Fruit fly (Drosophila melanogaster) whole organism, embryonic: Measurements from ENCODE around the gene CG5188.

Experiments used
- B-H1 ChIP-seq: fragments of 200-800 bp; sonication (Bioruptor generic); IDR thresholded peaks from 3 replicates; pipeline ENCODE4 v1.3.6; 2022; ENCODE audit warnings: missing biosample characterization, missing genetic modification characterization
- BEAF-32 ChIP-seq: fragments of 200-800 bp; sonication (Bioruptor generic); optimal IDR thresholded peaks from 3 replicates; lab custom pipeline; 2017; ENCODE audit warnings: missing biosample characterization, missing genetic modification characterization, mild to moderate bottlenecking, moderate library complexity, missing genetic modification reagents
- CG10267 ChIP-seq: fragments of 200-800 bp; sonication (Bioruptor generic); optimal IDR thresholded peaks from 2 replicates; lab custom pipeline; 2018; ENCODE audit warnings: missing biosample characterization, mild to moderate bottlenecking, missing genetic modification characterization, moderate library complexity
- CG10654 ChIP-seq: fragments of 200-800 bp; sonication (Bioruptor generic); optimal IDR thresholded peaks from 2 replicates; lab custom pipeline; 2016; ENCODE audit warnings: missing biosample characterization, missing genetic modification characterization
- CG11247 ChIP-seq: fragments of 200-800 bp; sonication (Bioruptor generic); IDR thresholded peaks from 2 replicates; pipeline ENCODE4 v1.3.6; 2022; ENCODE audit warnings: missing biosample characterization, missing genetic modification characterization
- CG11504 ChIP-seq: fragments of 200-800 bp; sonication (Bioruptor generic); optimal IDR thresholded peaks from 3 replicates; lab custom pipeline; 2019; ENCODE audit warnings: missing biosample characterization, mild to moderate bottlenecking, missing genetic modification characterization, moderate library complexity
- CG11560 ChIP-seq: fragments of 200-800 bp; sonication (Bioruptor generic); IDR thresholded peaks from 3 replicates; pipeline ENCODE4 v1.3.6; 2022; ENCODE audit warnings: missing biosample characterization, missing genetic modification characterization
- CG12071 ChIP-seq: fragments of 200-800 bp; sonication (Bioruptor generic); optimal IDR thresholded peaks from 3 replicates; lab custom pipeline; 2018; ENCODE audit warnings: missing biosample characterization, mild to moderate bottlenecking, missing genetic modification characterization
- CG12391 ChIP-seq: fragments of 200-800 bp; sonication (Bioruptor generic); optimal IDR thresholded peaks from 3 replicates; lab custom pipeline; 2018; ENCODE audit warnings: missing biosample characterization, mild to moderate bottlenecking, missing genetic modification characterization, moderate library complexity
- CG12942 ChIP-seq: fragments of 200-800 bp; sonication (Bioruptor generic); optimal IDR thresholded peaks from 3 replicates; lab custom pipeline; 2016; ENCODE audit warnings: missing biosample characterization, missing genetic modification characterization
- CG14050 ChIP-seq: fragments of 200-800 bp; sonication (Bioruptor generic); IDR thresholded peaks from 3 replicates; pipeline ENCODE4 v1.3.6; 2022; ENCODE audit warnings: missing biosample characterization, missing genetic modification characterization
- CG15269 ChIP-seq: fragments of 200-800 bp; sonication (Bioruptor generic); optimal IDR thresholded peaks from 2 replicates; lab custom pipeline; 2018; ENCODE audit warnings: missing biosample characterization, mild to moderate bottlenecking, missing genetic modification characterization, moderate library complexity
- CG1529 ChIP-seq: fragments of 200-800 bp; sonication (Bioruptor generic); optimal IDR thresholded peaks from 3 replicates; lab custom pipeline; 2018; ENCODE audit warnings: missing biosample characterization, missing genetic modification characterization
- CG15479 ChIP-seq: fragments of 200-800 bp; sonication (Bioruptor generic); optimal IDR thresholded peaks from 3 replicates; lab custom pipeline; 2019; ENCODE audit warnings: missing biosample characterization, mild to moderate bottlenecking, missing genetic modification characterization, moderate library complexity
- CG1647 ChIP-seq: fragments of 200-800 bp; sonication (Bioruptor generic); optimal IDR thresholded peaks from 3 replicates; lab custom pipeline; 2016; ENCODE audit warnings: missing biosample characterization, missing genetic modification characterization
- CG17186 ChIP-seq: fragments of 200-800 bp; sonication (Bioruptor generic); optimal IDR thresholded peaks from 3 replicates; lab custom pipeline; 2017; ENCODE audit warnings: missing biosample characterization, missing genetic modification reagents, missing genetic modification characterization
- CG17385 ChIP-seq: fragments of 200-800 bp; sonication (Bioruptor generic); optimal IDR thresholded peaks from 3 replicates; lab custom pipeline; 2018; ENCODE audit warnings: missing biosample characterization, mild to moderate bottlenecking, missing genetic modification characterization
- CG1832 ChIP-seq: fragments of 200-800 bp; sonication (Bioruptor generic); optimal IDR thresholded peaks from 2 replicates; lab custom pipeline; 2017; ENCODE audit warnings: missing biosample characterization, mild to moderate bottlenecking, missing genetic modification characterization, inconsistent platforms
- CG31441 ChIP-seq: fragments of 200-800 bp; sonication (Bioruptor generic); IDR thresholded peaks from 2 replicates; pipeline ENCODE4 v1.3.6; 2022; ENCODE audit warnings: missing biosample characterization, missing genetic modification characterization
- CG32767 ChIP-seq: fragments of 200-800 bp; sonication (Bioruptor generic); IDR thresholded peaks from 2 replicates; pipeline ENCODE4 v1.3.6; 2022; ENCODE audit warnings: missing biosample characterization, missing genetic modification characterization
- CG33557 ChIP-seq: fragments of 200-800 bp; sonication (Bioruptor generic); optimal IDR thresholded peaks from 2 replicates; lab custom pipeline; 2019; ENCODE audit warnings: missing biosample characterization, mild to moderate bottlenecking, missing genetic modification characterization, moderate library complexity
- CG4282 ChIP-seq: fragments of 200-800 bp; sonication (Bioruptor generic); optimal IDR thresholded peaks from 2 replicates; lab custom pipeline; 2016; ENCODE audit warnings: missing biosample characterization, missing genetic modification characterization
- CG9437 ChIP-seq: fragments of 200-800 bp; sonication (Bioruptor generic); optimal IDR thresholded peaks from 2 replicates; lab custom pipeline; 2018; ENCODE audit warnings: missing biosample characterization, mild to moderate bottlenecking, missing genetic modification characterization
- Drgx ChIP-seq: fragments of 200-800 bp; sonication (Bioruptor generic); IDR thresholded peaks from 2 replicates; pipeline ENCODE4 v1.3.6; 2022; ENCODE audit warnings: missing biosample characterization, missing genetic modification characterization
- Max ChIP-seq: fragments of 200-800 bp; sonication (Bioruptor generic); optimal IDR thresholded peaks from 2 replicates; lab custom pipeline; 2016; ENCODE audit warnings: missing biosample characterization, mild to moderate bottlenecking, missing genetic modification characterization
- Ptx1 ChIP-seq: fragments of 200-800 bp; sonication (Bioruptor generic); IDR thresholded peaks from 2 replicates; pipeline ENCODE4 v1.3.6; 2022; ENCODE audit warnings: missing biosample characterization, missing genetic modification characterization
- Rfx ChIP-seq: fragments of 200-800 bp; sonication (Bioruptor generic); IDR thresholded peaks from 2 replicates; pipeline ENCODE4 v1.3.6; 2022; ENCODE audit warnings: missing biosample characterization, missing genetic modification characterization
- Sin3A ChIP-seq: fragments of >200 bp; optimal IDR thresholded peaks from 2 replicates; lab custom pipeline; 2018
- Six4 ChIP-seq: fragments of 200-800 bp; sonication (Bioruptor generic); optimal IDR thresholded peaks from 2 replicates; lab custom pipeline; 2016; ENCODE audit warnings: missing biosample characterization, missing genetic modification characterization
- Sox100B ChIP-seq: fragments of 200-800 bp; sonication (Bioruptor generic); optimal IDR thresholded peaks from 3 replicates; lab custom pipeline; 2018; ENCODE audit warnings: missing biosample characterization, mild to moderate bottlenecking, missing genetic modification characterization
- aop ChIP-seq: fragments of 200-800 bp; sonication (Bioruptor generic); IDR thresholded peaks from 2 replicates; pipeline ENCODE4 v1.3.6; 2022; ENCODE audit warnings: missing biosample characterization, missing genetic modification characterization
- bbx ChIP-seq: fragments of 200-800 bp; sonication (Bioruptor generic); IDR thresholded peaks from 2 replicates; pipeline ENCODE4 v1.3.6; 2022; ENCODE audit warnings: missing biosample characterization, missing genetic modification characterization; ENCODE audit not compliant: partially characterized antibody
- corto ChIP-seq: fragments of 200-800 bp; sonication (Bioruptor generic); optimal IDR thresholded peaks from 2 replicates; lab custom pipeline; 2016; ENCODE audit warnings: missing biosample characterization, mild to moderate bottlenecking, missing genetic modification characterization, moderate library complexity
- da ChIP-seq: fragments of 200-800 bp; sonication (Bioruptor generic); optimal IDR thresholded peaks from 2 replicates; lab custom pipeline; 2016; ENCODE audit warnings: missing biosample characterization, missing genetic modification characterization
- danr ChIP-seq: fragments of 200-800 bp; sonication (Bioruptor generic); IDR thresholded peaks from 2 replicates; pipeline ENCODE4 v1.3.6; 2022; ENCODE audit warnings: missing biosample characterization, missing genetic modification characterization
- dati ChIP-seq: fragments of 200-800 bp; sonication (Bioruptor generic); IDR thresholded peaks from 2 replicates; pipeline ENCODE4 v1.3.6; 2022; ENCODE audit warnings: missing biosample characterization, missing genetic modification characterization
- dpn ChIP-seq, 2 experiments: fragments of 200-800 bp; sonication (Bioruptor generic); optimal IDR thresholded peaks; 3 replicates each; lab custom pipeline; 2016; ENCODE audit warnings: missing biosample characterization in 2 of 2, missing genetic modification characterization in 2 of 2
- fd3F ChIP-seq: fragments of 200-800 bp; sonication (Bioruptor generic); optimal IDR thresholded peaks from 2 replicates; lab custom pipeline; 2018; ENCODE audit warnings: missing biosample characterization, mild to moderate bottlenecking, missing genetic modification characterization, moderate library complexity
- fru ChIP-seq: fragments of >200 bp; optimal IDR thresholded peaks from 2 replicates; lab custom pipeline; 2017
- ftz-f1 ChIP-seq: fragments of 200-800 bp; sonication (Bioruptor generic); optimal IDR thresholded peaks from 2 replicates; lab custom pipeline; 2016; ENCODE audit warnings: missing biosample characterization, missing genetic modification characterization
- lilli ChIP-seq: fragments of 200-800 bp; sonication (Bioruptor generic); optimal IDR thresholded peaks from 3 replicates; lab custom pipeline; 2016; ENCODE audit warnings: missing biosample characterization, missing genetic modification characterization
- lmd ChIP-seq: fragments of 200-800 bp; sonication (Bioruptor generic); IDR thresholded peaks from 2 replicates; pipeline ENCODE4 v1.3.6; 2022; ENCODE audit warnings: missing biosample characterization, missing genetic modification characterization
- lola ChIP-seq, 3 experiments: fragments of >200 bp in 2 of 3; fragments of 200-800 bp in 1 of 3; sonication (Bioruptor generic) in 1 of 3; optimal IDR thresholded peaks; 2 replicates each; lab custom pipeline; 2017 to 2019; ENCODE audit warnings: missing biosample characterization in 3 of 3, missing genetic modification characterization in 3 of 3, mild to moderate bottlenecking in 1 of 3, moderate library complexity in 1 of 3
- luna ChIP-seq: fragments of 200-800 bp; sonication (Bioruptor generic); optimal IDR thresholded peaks from 2 replicates; lab custom pipeline; 2016; ENCODE audit warnings: missing biosample characterization, missing genetic modification characterization
- odd ChIP-seq: fragments of 200-800 bp; sonication (Bioruptor generic); optimal IDR thresholded peaks from 2 replicates; lab custom pipeline; 2017; ENCODE audit warnings: missing biosample characterization, mild to moderate bottlenecking, missing genetic modification characterization
- pho ChIP-seq: fragments of 200-800 bp; sonication (Bioruptor generic); optimal IDR thresholded peaks from 2 replicates; lab custom pipeline; 2016; ENCODE audit warnings: missing biosample characterization, missing genetic modification characterization
- pros ChIP-seq: fragments of 200-800 bp; sonication (Bioruptor generic); optimal IDR thresholded peaks from 3 replicates; lab custom pipeline; 2019; ENCODE audit warnings: missing biosample characterization, mild to moderate bottlenecking, missing genetic modification characterization, moderate library complexity
- psq ChIP-seq: fragments of 200-800 bp; sonication (Bioruptor generic); optimal IDR thresholded peaks from 2 replicates; lab custom pipeline; 2017; ENCODE audit warnings: missing biosample characterization, missing genetic modification characterization
- pum ChIP-seq: fragments of 200-800 bp; sonication (Bioruptor generic); optimal IDR thresholded peaks from 2 replicates; lab custom pipeline; 2016; ENCODE audit warnings: missing biosample characterization, missing genetic modification characterization
- slou ChIP-seq: fragments of 200-800 bp; sonication (Bioruptor generic); optimal IDR thresholded peaks from 3 replicates; lab custom pipeline; 2016; ENCODE audit warnings: missing biosample characterization, missing genetic modification characterization
- so ChIP-seq: fragments of 200-800 bp; sonication (Bioruptor generic); IDR thresholded peaks from 3 replicates; pipeline ENCODE4 v1.3.6; 2022; ENCODE audit warnings: missing biosample characterization, missing genetic modification characterization
- vvl ChIP-seq: fragments of 200-800 bp; sonication (Bioruptor generic); IDR thresholded peaks from 2 replicates; pipeline ENCODE4 v1.3.6; 2022; ENCODE audit warnings: missing biosample characterization, missing genetic modification characterization

The CG5188 gene

dm6 chr2L:10474268-10474678 lies 45.6 kb downstream of the CG5188 start, which contains the start of gene RluA-1 (continued):
- TF ChIP-seq CG12391 (tag; lab: Kevin White, UChicago) = peak; percentile 100
- peak; percentile 96 for TF ChIP-seq CG1647 (GFP tag; lab: Kevin White, UChicago)
- peak; percentile 96 for TF ChIP-seq psq (GFP tag; lab: Kevin White, UChicago)
- peak; percentile 93 for TF ChIP-seq CG4282 (GFP tag; lab: Kevin White, UChicago)
- TF ChIP-seq aop (GFP tag; lab: Robert Waterston, UW) = peak; percentile 90
- peak; percentile 99 for TF ChIP-seq Drgx (GFP tag; lab: Robert Waterston, UW)
- TF ChIP-seq Rfx (GFP tag; lab: Robert Waterston, UW) = peak; percentile 99
- TF ChIP-seq danr (GFP tag; lab: Robert Waterston, UW) = peak; percentile 96
- peak; percentile 97 for TF ChIP-seq CG10267 (tag; lab: Kevin White, UChicago)
- peak; percentile 99 for TF ChIP-seq CG32767 (GFP tag; lab: Robert Waterston, UW)
- TF ChIP-seq CG12071 (GFP tag; lab: Kevin White, UChicago) = peak; percentile 99
- peak; percentile 92 for TF ChIP-seq pho
- peak; percentile 98 for TF ChIP-seq CG10654 (GFP tag; lab: Kevin White, UChicago)
- TF ChIP-seq Sin3A (lab: Kevin White, UChicago) = no peak
- peak; percentile 77 for TF ChIP-seq CG15479 (GFP tag; lab: Kevin White, UChicago)
- peak; percentile 98 for TF ChIP-seq Sox100B (GFP tag; lab: Kevin White, UChicago)
- TF ChIP-seq fru (lab: Kevin White, UChicago) = no peak
- TF ChIP-seq CG11504 (tag; lab: Kevin White, UChicago) = peak; percentile 96
- peak; percentile 52; the same call in 1 of the 2 replicates for TF ChIP-seq bbx (GFP tag; lab: Robert Waterston, UW)
- TF ChIP-seq slou (GFP tag; lab: Kevin White, UChicago) = peak; percentile 95
- peak; percentile 80 for TF ChIP-seq pros
- peak; percentile 99 for TF ChIP-seq lmd
- TF ChIP-seq CG9437 = peak; percentile 97
- peak; percentile 84 for TF ChIP-seq da (GFP tag; lab: Kevin White, UChicago)
- peak; percentile 92 for TF ChIP-seq CG11560
- TF ChIP-seq Max = peak; percentile 99
- peak; percentile 100 for TF ChIP-seq CG15269 (tag; lab: Kevin White, UChicago)
- peak; percentile 86 for TF ChIP-seq ftz-f1 (GFP tag; lab: Kevin White, UChicago)
- TF ChIP-seq fd3F (GFP tag; lab: Kevin White, UChicago) = peak; percentile 99
- peak; percentile 98 for TF ChIP-seq dati (GFP tag; lab: Robert Waterston, UW)
- peak; percentile 89 for TF ChIP-seq pum (GFP tag; lab: Kevin White, UChicago)
- TF ChIP-seq so = peak; percentile 97
- TF ChIP-seq dpn (GFP tag; optimal IDR thresholded peaks at IDR 0.05; lab: Kevin White, UChicago) = peak; percentile 92 to 99
- peak; percentile 60 for TF ChIP-seq corto (GFP tag; lab: Kevin White, UChicago)
- no peak for TF ChIP-seq luna (GFP tag; lab: Kevin White, UChicago)
- TF ChIP-seq CG1832 (GFP tag; lab: Kevin White, UChicago) = no peak
- peak; percentile 99 for TF ChIP-seq CG12942
- peak; percentile 100 for TF ChIP-seq vvl (GFP tag; lab: Robert Waterston, UW)
- TF ChIP-seq CG31441 (GFP tag; lab: Robert Waterston, UW) = peak; percentile 99
- peak; percentile 99 for TF ChIP-seq CG14050 (GFP tag; lab: Robert Waterston, UW)
- peak; percentile 99 for TF ChIP-seq CG33557
- TF ChIP-seq CG11247 (GFP tag; lab: Robert Waterston, UW) = peak; percentile 99
- TF ChIP-seq odd = peak; percentile 99
- peak; percentile 99 for TF ChIP-seq CG1529 (GFP tag; lab: Kevin White, UChicago)
- peak; percentile 94 for TF ChIP-seq CG17186 (GFP tag; lab: Kevin White, UChicago)
- peak; percentile 99 for TF ChIP-seq B-H1 (GFP tag; lab: Robert Waterston, UW)
- peak; percentile 99 for TF ChIP-seq CG17385 (GFP tag; lab: Kevin White, UChicago)
- TF ChIP-seq Ptx1 (GFP tag; lab: Robert Waterston, UW) = peak; percentile 99
- peak; percentile 98 for TF ChIP-seq lilli (GFP tag; lab: Kevin White, UChicago)
- peak; percentile 29 for TF ChIP-seq BEAF-32 (GFP tag; lab: Kevin White, UChicago)
- TF ChIP-seq lola (GFP tag; optimal IDR thresholded peaks at IDR 0.05; lab: Kevin White, UChicago) = peak in 1 of 3 experiments; percentile 99
- peak; percentile 98 for TF ChIP-seq Six4
